Comparison of ENCODE assay signal across 1 fruit fly cellular context in the genomic region with DNA sequence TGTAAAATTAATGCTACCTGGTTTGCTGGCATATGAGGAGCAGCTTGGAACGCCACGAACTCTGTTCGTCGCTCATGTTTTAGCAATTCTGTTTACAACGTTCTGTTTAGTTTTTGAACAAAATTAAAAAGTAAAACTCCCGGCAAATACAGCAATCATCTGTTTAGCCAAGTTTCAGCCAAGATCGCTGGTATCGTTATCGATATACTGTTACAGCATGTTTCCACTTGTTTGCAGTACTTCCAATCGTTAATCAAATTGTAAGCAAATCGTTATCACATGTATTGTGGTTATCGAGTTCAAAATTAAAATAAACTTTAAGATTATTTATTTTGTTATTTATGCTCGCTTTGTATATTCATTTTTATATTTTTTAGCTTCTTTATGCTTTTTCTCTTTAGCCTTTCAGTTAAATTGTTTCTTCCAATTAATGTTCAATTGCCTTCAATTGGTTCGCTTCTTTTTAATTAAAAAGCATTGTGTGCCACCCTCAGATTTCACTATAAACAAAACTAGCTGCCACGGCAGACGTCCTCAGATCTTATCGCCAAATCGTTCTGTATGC.
TF ChIP-seq lines count a peak whose summit lies in the region.

A gene (minus strand): TSS at position 142 of the 565 bp plus-strand sequence.
A gene (plus strand): TSS at position 515 of the 565 bp plus-strand sequence.

TF ChIP-seq in whole organism, embryonic, 481 proteins besides CTCF, POLR2A, EP300 and RAD21 (continued from another document and continues in another):
- TF ChIP-seq CG17359 (tag; optimal IDR thresholded peaks at IDR 0.05; lab: Kevin White, UChicago): no peak
- TF ChIP-seq Med (GFP tag; lab: Kevin White, UChicago): peak; percentile 52
- TF ChIP-seq CG31388 (GFP tag; optimal IDR thresholded peaks at IDR 0.05; lab: Kevin White, UChicago): no peak
- TF ChIP-seq bab2 (GFP tag; optimal IDR thresholded peaks at IDR 0.05; lab: Kevin White, UChicago): no peak
- no peak for TF ChIP-seq Atf3 (GFP tag; optimal IDR thresholded peaks at IDR 0.05; lab: Kevin White, UChicago)
- no peak for TF ChIP-seq tx (GFP tag; optimal IDR thresholded peaks at IDR 0.05; lab: Kevin White, UChicago)
- peak; percentile 90 for TF ChIP-seq vnd (GFP tag; IDR thresholded peaks at IDR 0.05; lab: Robert Waterston, UW; ENCODE audit: partially characterized antibody)
- no peak for TF ChIP-seq onecut (GFP tag; IDR thresholded peaks at IDR 0.05; lab: Robert Waterston, UW)
- no peak for TF ChIP-seq CG3281 (GFP tag; optimal IDR thresholded peaks at IDR 0.05; lab: Kevin White, UChicago)
- TF ChIP-seq CG10321 (GFP tag; IDR thresholded peaks at IDR 0.05; lab: Robert Waterston, UW): no peak
- TF ChIP-seq Sry-δ (GFP tag; optimal IDR thresholded peaks at IDR 0.05; lab: Kevin White, UChicago): peak; percentile 65
- TF ChIP-seq CG1602 (GFP tag; optimal IDR thresholded peaks at IDR 0.05; lab: Kevin White, UChicago): no peak
- no peak for TF ChIP-seq CG2875 (GFP tag; optimal IDR thresholded peaks at IDR 0.05; lab: Kevin White, UChicago)
- no peak for TF ChIP-seq CG13894 (tag; optimal IDR thresholded peaks at IDR 0.05; lab: Kevin White, UChicago)
- TF ChIP-seq zen2 (GFP tag; IDR thresholded peaks at IDR 0.05; lab: Robert Waterston, UW; ENCODE audit: partially characterized antibody): peak; percentile 82; the same call in 2 of the 3 replicates
- no peak for TF ChIP-seq CG17328 (GFP tag; IDR thresholded peaks at IDR 0.05; lab: Robert Waterston, UW)
- no peak for TF ChIP-seq CG2120 (GFP tag; optimal IDR thresholded peaks at IDR 0.05; lab: Kevin White, UChicago)
- TF ChIP-seq stc (GFP tag; IDR thresholded peaks at IDR 0.05; lab: Robert Waterston, UW): no peak
- TF ChIP-seq CG17802 (tag; optimal IDR thresholded peaks at IDR 0.05; lab: Kevin White, UChicago): peak; percentile 42
- TF ChIP-seq CG14860 (GFP tag; IDR thresholded peaks at IDR 0.05; lab: Robert Waterston, UW; ENCODE audit: partially characterized antibody): peak; percentile 91
- no peak for TF ChIP-seq Dad (GFP tag; optimal IDR thresholded peaks at IDR 0.05; lab: Kevin White, UChicago)
- peak; percentile 75 for TF ChIP-seq amos (GFP tag; IDR thresholded peaks at IDR 0.05; lab: Robert Waterston, UW; ENCODE audit: partially characterized antibody)
- TF ChIP-seq h (optimal IDR thresholded peaks at IDR 0.05; lab: Kevin White, UChicago): no peak
- TF ChIP-seq CG30020 (tag; optimal IDR thresholded peaks at IDR 0.05; lab: Kevin White, UChicago): peak; percentile 71
- no peak for TF ChIP-seq cg (GFP tag; optimal IDR thresholded peaks at IDR 0.05; lab: Kevin White, UChicago)
- TF ChIP-seq croc (GFP tag; conservative IDR thresholded peaks at IDR 0.05; lab: Robert Waterston, UW): no peak
- no peak for TF ChIP-seq CG9876 (GFP tag; optimal IDR thresholded peaks at IDR 0.05; lab: Kevin White, UChicago)
- TF ChIP-seq CG16815 (GFP tag; optimal IDR thresholded peaks at IDR 0.05; lab: Kevin White, UChicago): no peak
- no peak for TF ChIP-seq org-1 (GFP tag; optimal IDR thresholded peaks at IDR 0.05; lab: Kevin White, UChicago)
- TF ChIP-seq BEAF-32 (GFP tag; optimal IDR thresholded peaks at IDR 0.05; lab: Kevin White, UChicago): peak; percentile 50
- TF ChIP-seq CG12391 (tag; optimal IDR thresholded peaks at IDR 0.05; lab: Kevin White, UChicago): no peak
- no peak for TF ChIP-seq Hr39 (optimal IDR thresholded peaks at IDR 0.05; lab: Kevin White, UChicago)
- no peak for TF ChIP-seq wdn (GFP tag; IDR thresholded peaks at IDR 0.05; lab: Robert Waterston, UW)
- no peak for TF ChIP-seq CG4328 (GFP tag; optimal IDR thresholded peaks at IDR 0.05; lab: Kevin White, UChicago)
- peak; percentile 98 for TF ChIP-seq Dref (GFP tag; IDR thresholded peaks at IDR 0.05; lab: Robert Waterston, UW)
- no peak for TF ChIP-seq Bteb2 (GFP tag; optimal IDR thresholded peaks at IDR 0.05; lab: Kevin White, UChicago)
- no peak for TF ChIP-seq NC2α (GFP tag; optimal IDR thresholded peaks at IDR 0.05; lab: Kevin White, UChicago)
- TF ChIP-seq CG34376 (GFP tag; optimal IDR thresholded peaks at IDR 0.05; lab: Kevin White, UChicago): no peak
- TF ChIP-seq esg (GFP tag; conservative IDR thresholded peaks at IDR 0.05; lab: Robert Waterston, UW): no peak
- no peak for TF ChIP-seq CG17912 (GFP tag; optimal IDR thresholded peaks at IDR 0.05; lab: Kevin White, UChicago)
- TF ChIP-seq C15 (GFP tag; IDR thresholded peaks at IDR 0.05; lab: Robert Waterston, UW): no peak
- TF ChIP-seq Taf1 (GFP tag; IDR thresholded peaks at IDR 0.05; lab: Robert Waterston, UW): no peak
- no peak for TF ChIP-seq Ada2b (GFP tag; IDR thresholded peaks at IDR 0.05; lab: Robert Waterston, UW)
- TF ChIP-seq CG4360 (GFP tag; IDR thresholded peaks at IDR 0.05; lab: Robert Waterston, UW): no peak
- no peak for TF ChIP-seq jumu (GFP tag; optimal IDR thresholded peaks at IDR 0.05; lab: Kevin White, UChicago)
- no peak for TF ChIP-seq salm (tag; optimal IDR thresholded peaks at IDR 0.05; lab: Kevin White, UChicago)
- no peak for TF ChIP-seq CG33213 (GFP tag; optimal IDR thresholded peaks at IDR 0.05; lab: Kevin White, UChicago)
- TF ChIP-seq pnt (GFP tag; optimal IDR thresholded peaks at IDR 0.05; lab: Kevin White, UChicago): no peak
- no peak for TF ChIP-seq dpn (GFP tag; optimal IDR thresholded peaks at IDR 0.05; lab: Kevin White, UChicago)
- no peak for TF ChIP-seq luna (GFP tag; optimal IDR thresholded peaks at IDR 0.05; lab: Kevin White, UChicago)
- TF ChIP-seq usp (GFP tag; optimal IDR thresholded peaks at IDR 0.05; lab: Kevin White, UChicago): no peak
- TF ChIP-seq Dll (GFP tag; IDR thresholded peaks at IDR 0.05; lab: Robert Waterston, UW; ENCODE audit: partially characterized antibody): peak; percentile 83
- TF ChIP-seq sd (tag; optimal IDR thresholded peaks at IDR 0.05; lab: Kevin White, UChicago): no peak
- TF ChIP-seq hbn (GFP tag; IDR thresholded peaks at IDR 0.05; lab: Robert Waterston, UW; ENCODE audit: partially characterized antibody): peak; percentile 58
- no peak for TF ChIP-seq CG7271 (tag; optimal IDR thresholded peaks at IDR 0.05; lab: Kevin White, UChicago)
- TF ChIP-seq Doc3 (GFP tag; IDR thresholded peaks at IDR 0.05; lab: Robert Waterston, UW; ENCODE audit: partially characterized antibody): peak; percentile 70; the same call in 2 of the 3 replicates
- no peak for TF ChIP-seq row (GFP tag; IDR thresholded peaks at IDR 0.05; lab: Robert Waterston, UW)
- TF ChIP-seq ac (GFP tag; optimal IDR thresholded peaks at IDR 0.05; lab: Kevin White, UChicago): no peak
- TF ChIP-seq ro (GFP tag; IDR thresholded peaks at IDR 0.05; lab: Robert Waterston, UW): no peak
- TF ChIP-seq CG9932 (GFP tag; IDR thresholded peaks at IDR 0.05; lab: Robert Waterston, UW): no peak
- no peak for TF ChIP-seq toy (GFP tag; IDR thresholded peaks at IDR 0.05; lab: Robert Waterston, UW)
- TF ChIP-seq Dek (tag; optimal IDR thresholded peaks at IDR 0.05; lab: Kevin White, UChicago): no peak
- TF ChIP-seq yki (optimal IDR thresholded peaks at IDR 0.05; lab: Kevin White, UChicago): no peak
- no peak for TF ChIP-seq al (GFP tag; IDR thresholded peaks at IDR 0.05; lab: Robert Waterston, UW)
- TF ChIP-seq trem (tag; optimal IDR thresholded peaks at IDR 0.05; lab: Kevin White, UChicago): peak; percentile 41
- no peak for TF ChIP-seq TFAM (GFP tag; optimal IDR thresholded peaks at IDR 0.05; lab: Kevin White, UChicago)
- no peak for TF ChIP-seq Rx (GFP tag; IDR thresholded peaks at IDR 0.05; lab: Robert Waterston, UW)
- TF ChIP-seq oc (tag; optimal IDR thresholded peaks at IDR 0.05; lab: Kevin White, UChicago): no peak
- peak; percentile 26 for TF ChIP-seq nmo (GFP tag; optimal IDR thresholded peaks at IDR 0.05; lab: Kevin White, UChicago)
- TF ChIP-seq Bdp1 (GFP tag; optimal IDR thresholded peaks at IDR 0.05; lab: Kevin White, UChicago): no peak
- TF ChIP-seq CG13287 (GFP tag; IDR thresholded peaks at IDR 0.05; lab: Robert Waterston, UW; ENCODE audit: partially characterized antibody): peak; percentile 87
- TF ChIP-seq vvl (GFP tag; IDR thresholded peaks at IDR 0.05; lab: Robert Waterston, UW): no peak
- no peak for TF ChIP-seq chn (GFP tag; optimal IDR thresholded peaks at IDR 0.05; lab: Kevin White, UChicago)
- TF ChIP-seq Ravus (GFP tag; IDR thresholded peaks at IDR 0.05; lab: Robert Waterston, UW): no peak
- no peak for TF ChIP-seq gcm (GFP tag; optimal IDR thresholded peaks at IDR 0.05; lab: Kevin White, UChicago)
- no peak for TF ChIP-seq seq (GFP tag; IDR thresholded peaks at IDR 0.05; lab: Robert Waterston, UW)
- no peak for TF ChIP-seq trh (GFP tag; optimal IDR thresholded peaks at IDR 0.05; lab: Kevin White, UChicago)
- TF ChIP-seq ATbp (GFP tag; optimal IDR thresholded peaks at IDR 0.05; lab: Kevin White, UChicago): no peak
- TF ChIP-seq CG14710 (tag; optimal IDR thresholded peaks at IDR 0.05; lab: Kevin White, UChicago): peak; percentile 66
- TF ChIP-seq zf30C (GFP tag; optimal IDR thresholded peaks at IDR 0.05; lab: Kevin White, UChicago): no peak
- TF ChIP-seq Trl (optimal IDR thresholded peaks at IDR 0.05; lab: Kevin White, UChicago): no peak
- TF ChIP-seq Trl (GFP tag; optimal IDR thresholded peaks at IDR 0.05; lab: Kevin White, UChicago): no peak
- no peak for TF ChIP-seq disco-r (GFP tag; optimal IDR thresholded peaks at IDR 0.05; lab: Kevin White, UChicago)
- TF ChIP-seq CG4424 (GFP tag; optimal IDR thresholded peaks at IDR 0.05; lab: Kevin White, UChicago): no peak
- TF ChIP-seq CG8924 (tag; optimal IDR thresholded peaks at IDR 0.05; lab: Kevin White, UChicago): no peak
- no peak for TF ChIP-seq CG18011 (GFP tag; optimal IDR thresholded peaks at IDR 0.05; lab: Kevin White, UChicago)
- TF ChIP-seq stwl (tag; optimal IDR thresholded peaks at IDR 0.05; lab: Kevin White, UChicago): peak; percentile 98
- TF ChIP-seq Oaz (GFP tag; IDR thresholded peaks at IDR 0.05; lab: Robert Waterston, UW): no peak
- TF ChIP-seq CG10543 (GFP tag; optimal IDR thresholded peaks at IDR 0.05; lab: Kevin White, UChicago): peak; percentile 3
- no peak for TF ChIP-seq CG15011 (GFP tag; optimal IDR thresholded peaks at IDR 0.05; lab: Kevin White, UChicago)
- TF ChIP-seq B-H1 (GFP tag; IDR thresholded peaks at IDR 0.05; lab: Robert Waterston, UW): no peak
- TF ChIP-seq unpg (GFP tag; optimal IDR thresholded peaks at IDR 0.05; lab: Kevin White, UChicago): no peak
- peak; percentile 98 for TF ChIP-seq HLH4C (GFP tag; IDR thresholded peaks at IDR 0.05; lab: Robert Waterston, UW; ENCODE audit: partially characterized antibody)
- TF ChIP-seq maf-S (GFP tag; optimal IDR thresholded peaks at IDR 0.05; lab: Kevin White, UChicago): no peak
- no peak for TF ChIP-seq MESR4 (GFP tag; optimal IDR thresholded peaks at IDR 0.05; lab: Kevin White, UChicago)
- no peak for TF ChIP-seq CG7786 (GFP tag; optimal IDR thresholded peaks at IDR 0.05; lab: Kevin White, UChicago)
- TF ChIP-seq Abd-B (GFP tag; optimal IDR thresholded peaks at IDR 0.05; lab: Kevin White, UChicago): no peak
- peak; percentile 61 for TF ChIP-seq knrl (GFP tag; IDR thresholded peaks at IDR 0.05; lab: Robert Waterston, UW; ENCODE audit: partially characterized antibody)
- TF ChIP-seq nerfin-2 (GFP tag; IDR thresholded peaks at IDR 0.05; lab: Robert Waterston, UW; ENCODE audit: partially characterized antibody): peak; percentile 97
- TF ChIP-seq pros (GFP tag; optimal IDR thresholded peaks at IDR 0.05; lab: Kevin White, UChicago): no peak
- TF ChIP-seq Myb (GFP tag; optimal IDR thresholded peaks at IDR 0.05; lab: Kevin White, UChicago): peak; percentile 72
- peak; percentile 88 for TF ChIP-seq CG16813 (GFP tag; IDR thresholded peaks at IDR 0.05; lab: Robert Waterston, UW; ENCODE audit: partially characterized antibody)
- no peak for TF ChIP-seq HLH54F (GFP tag; optimal IDR thresholded peaks at IDR 0.05; lab: Kevin White, UChicago)
- TF ChIP-seq CG3407 (GFP tag; optimal IDR thresholded peaks at IDR 0.05; lab: Kevin White, UChicago): no peak
- peak; percentile 77; the same call in 2 of the 3 replicates for TF ChIP-seq Opbp (GFP tag; IDR thresholded peaks at IDR 0.05; lab: Robert Waterston, UW; ENCODE audit: partially characterized antibody)
- peak; percentile 42 for TF ChIP-seq Lhr (GFP tag; optimal IDR thresholded peaks at IDR 0.05; lab: Kevin White, UChicago)
- TF ChIP-seq fu2 (GFP tag; optimal IDR thresholded peaks at IDR 0.05; lab: Kevin White, UChicago): no peak
- no peak for TF ChIP-seq sim (GFP tag; IDR thresholded peaks at IDR 0.05; lab: Robert Waterston, UW)
- no peak for TF ChIP-seq Nf-YC (tag; optimal IDR thresholded peaks at IDR 0.05; lab: Kevin White, UChicago)
- peak; percentile 98 for TF ChIP-seq ssp (GFP tag; IDR thresholded peaks at IDR 0.05; lab: Robert Waterston, UW)
- TF ChIP-seq abd-A (tag; optimal IDR thresholded peaks at IDR 0.05; lab: Kevin White, UChicago): no peak
- no peak for TF ChIP-seq insv (GFP tag; optimal IDR thresholded peaks at IDR 0.05; lab: Kevin White, UChicago)
- TF ChIP-seq Lim3 (GFP tag; IDR thresholded peaks at IDR 0.05; lab: Robert Waterston, UW): no peak
- no peak for TF ChIP-seq CG1647 (GFP tag; optimal IDR thresholded peaks at IDR 0.05; lab: Kevin White, UChicago)
- TF ChIP-seq gro (GFP tag; optimal IDR thresholded peaks at IDR 0.05; lab: Kevin White, UChicago): no peak
- no peak for TF ChIP-seq CG31224 (GFP tag; IDR thresholded peaks at IDR 0.05; lab: Robert Waterston, UW)
- TF ChIP-seq CG10209 (GFP tag; optimal IDR thresholded peaks at IDR 0.05; lab: Kevin White, UChicago): no peak
- TF ChIP-seq tio (GFP tag; optimal IDR thresholded peaks at IDR 0.05; lab: Kevin White, UChicago): no peak
- TF ChIP-seq CG17186 (GFP tag; optimal IDR thresholded peaks at IDR 0.05; lab: Kevin White, UChicago): no peak
- no peak for TF ChIP-seq CG2199 (GFP tag; IDR thresholded peaks at IDR 0.05; lab: Robert Waterston, UW)
- no peak for TF ChIP-seq Antp (GFP tag; optimal IDR thresholded peaks at IDR 0.05; lab: Kevin White, UChicago)
- no peak for TF ChIP-seq sens-2 (GFP tag; IDR thresholded peaks at IDR 0.05; lab: Robert Waterston, UW)
- TF ChIP-seq unc-4 (GFP tag; IDR thresholded peaks at IDR 0.05; lab: Robert Waterston, UW; ENCODE audit: partially characterized antibody): peak; percentile 57
- peak; percentile 28 for TF ChIP-seq CG15514 (GFP tag; optimal IDR thresholded peaks at IDR 0.05; lab: Kevin White, UChicago)
- no peak for TF ChIP-seq CG8290 (GFP tag; optimal IDR thresholded peaks at IDR 0.05; lab: Kevin White, UChicago)
- no peak for TF ChIP-seq CG8290 (tag; optimal IDR thresholded peaks at IDR 0.05; lab: Kevin White, UChicago)
- no peak for TF ChIP-seq hkb (optimal IDR thresholded peaks at IDR 0.05; lab: Kevin White, UChicago)
- no peak for TF ChIP-seq hkb (GFP tag; IDR thresholded peaks at IDR 0.05; lab: Robert Waterston, UW)
- no peak for TF ChIP-seq GATAe (GFP tag; conservative IDR thresholded peaks at IDR 0.05; lab: Robert Waterston, UW)
